Worm (Caenorhabditis elegans) whole organism, L4 larva: ENCODE measurements around the gene C41G11.1.

ENCODE experiments used
- D1046.2 ChIP-seq: fragments of 200-800 bp; sonication (Bioruptor generic); IDR thresholded peaks from 2 replicates; pipeline ENCODE4 v1.3.6; 2022; ENCODE audit warnings: missing genetic modification characterization, missing compliant biosample characterization
- F44E2.7 ChIP-seq: fragments of 200-800 bp; sonication (Bioruptor generic); IDR thresholded peaks from 2 replicates; pipeline ENCODE4 v2.1.2; 2022; ENCODE audit warnings: missing genetic modification characterization, missing compliant biosample characterization
- F49E8.2 ChIP-seq: sonication (generic microtip); optimal IDR thresholded peaks from 2 replicates; lab custom pipeline; 2016; ENCODE audit warnings: missing compliant biosample characterization, mild to moderate bottlenecking, missing genetic modification characterization, borderline replicate concordance
- R02D3.7 ChIP-seq: fragments of 150-350 bp; sonication (generic microtip); optimal IDR thresholded peaks from 3 replicates; lab custom pipeline; 2014; ENCODE audit warnings: missing biosample characterization, missing genetic modification characterization
- Y105C5A.15 ChIP-seq: fragments of 200-800 bp; sonication (Bioruptor generic); IDR thresholded peaks from 2 replicates; pipeline ENCODE4 v1.3.6; 2022; ENCODE audit warnings: missing genetic modification characterization, missing compliant biosample characterization
- Y48G9A.11 ChIP-seq: fragments of 200-800 bp; sonication (Bioruptor generic); IDR thresholded peaks from 2 replicates; pipeline ENCODE4 v1.3.6; 2022; ENCODE audit warnings: missing genetic modification reagents, missing genetic modification characterization, missing compliant biosample characterization
- Y75B8A.6 ChIP-seq: fragments of 200-800 bp; sonication (Bioruptor generic); IDR thresholded peaks from 2 replicates; pipeline ENCODE4 v1.3.6; 2022; ENCODE audit warnings: missing genetic modification reagents, missing genetic modification characterization, missing compliant biosample characterization
- ZK337.2 ChIP-seq: fragments of 200-800 bp; sonication (Bioruptor generic); IDR thresholded peaks from 2 replicates; pipeline ENCODE4 v1.3.6; 2022; ENCODE audit warnings: missing genetic modification reagents, missing genetic modification characterization, missing compliant biosample characterization
- aly-2 ChIP-seq: sonication (generic microtip); optimal IDR thresholded peaks from 2 replicates; lab custom pipeline; 2018; ENCODE audit warnings: missing biosample characterization, missing genetic modification characterization
- arid-1 ChIP-seq: fragments of 200-800 bp; sonication (Bioruptor generic); conservative IDR thresholded peaks from 2 replicates; pipeline ENCODE4 v1.3.6; 2022; ENCODE audit warnings: missing genetic modification reagents, missing genetic modification characterization, missing compliant biosample characterization
- ceh-28 ChIP-seq: fragments of 150-350 bp; optimal IDR thresholded peaks from 2 replicates; lab custom pipeline; 2014; ENCODE audit warnings: missing biosample characterization, missing genetic modification reagents, missing genetic modification characterization
- ceh-32 ChIP-seq: sonication (generic microtip); optimal IDR thresholded peaks from 2 replicates; lab custom pipeline; 2016; ENCODE audit warnings: mild to moderate bottlenecking, missing genetic modification characterization, missing compliant biosample characterization; ENCODE audit not compliant: poor library complexity
- ceh-44 ChIP-seq: fragments of 200-800 bp; sonication (Bioruptor generic); IDR thresholded peaks from 2 replicates; pipeline ENCODE4 v1.3.6; 2022; ENCODE audit warnings: missing genetic modification reagents, missing genetic modification characterization, missing compliant biosample characterization
- ces-1 ChIP-seq: fragments of 150-350 bp; sonication (generic microtip); optimal IDR thresholded peaks from 4 replicates; lab custom pipeline; 2014; ENCODE audit warnings: missing biosample characterization, missing genetic modification reagents, missing genetic modification characterization
- daf-8 ChIP-seq: fragments of 200-800 bp; sonication (Bioruptor generic); IDR thresholded peaks from 2 replicates; pipeline ENCODE4 v1.3.6; 2022; ENCODE audit warnings: missing genetic modification characterization, missing compliant biosample characterization
- dmd-6 ChIP-seq: fragments of 200-800 bp; sonication (Bioruptor generic); IDR thresholded peaks from 2 replicates; pipeline ENCODE4 v1.3.6; 2022; ENCODE audit warnings: missing genetic modification reagents, missing genetic modification characterization, missing compliant biosample characterization
- dmd-8 ChIP-seq: fragments of 200-800 bp; sonication (Bioruptor generic); IDR thresholded peaks from 2 replicates; pipeline ENCODE4 v1.3.6; 2022; ENCODE audit warnings: missing genetic modification characterization, missing compliant biosample characterization
- dmd-9 ChIP-seq: fragments of 200-800 bp; sonication (Bioruptor generic); IDR thresholded peaks from 2 replicates; pipeline ENCODE4 v1.3.6; 2022; ENCODE audit warnings: missing genetic modification reagents, missing genetic modification characterization, missing compliant biosample characterization
- dpl-1 ChIP-seq: fragments of 150-350 bp; optimal IDR thresholded peaks from 2 replicates; lab custom pipeline; 2014; ENCODE audit warnings: missing biosample characterization, missing genetic modification reagents, missing genetic modification characterization
- dve-1 ChIP-seq: sonication (generic microtip); optimal IDR thresholded peaks from 2 replicates; lab custom pipeline; 2017; ENCODE audit warnings: antibody characterized with exemption, mild to moderate bottlenecking, missing genetic modification characterization, missing compliant biosample characterization; ENCODE audit not compliant: insufficient read depth
- egl-27 ChIP-seq: sonication (generic microtip); optimal IDR thresholded peaks from 3 replicates; lab custom pipeline; 2017; ENCODE audit warnings: missing biosample characterization, missing genetic modification reagents, missing genetic modification characterization
- egl-43 ChIP-seq: fragments of 200-800 bp; sonication (Bioruptor generic); IDR thresholded peaks from 2 replicates; pipeline ENCODE4 v1.3.6; 2022; ENCODE audit warnings: missing genetic modification reagents, missing genetic modification characterization, missing compliant biosample characterization
- gei-8 ChIP-seq: fragments of 200-800 bp; sonication (Bioruptor generic); optimal IDR thresholded peaks from 2 replicates; lab custom pipeline; 2018; ENCODE audit warnings: mild to moderate bottlenecking, missing genetic modification characterization, missing compliant biosample characterization
- hlh-11 ChIP-seq: fragments of 200-800 bp; sonication (Bioruptor generic); optimal IDR thresholded peaks from 2 replicates; lab custom pipeline; 2018; ENCODE audit warnings: mild to moderate bottlenecking, missing genetic modification characterization, missing compliant biosample characterization
- hlh-30 ChIP-seq: sonication (generic microtip); optimal IDR thresholded peaks from 2 replicates; lab custom pipeline; 2017; ENCODE audit warnings: antibody characterized with exemption, mild to moderate bottlenecking, missing genetic modification characterization, missing compliant biosample characterization; ENCODE audit not compliant: insufficient read depth
- hmg-1.1 ChIP-seq: fragments of 200-800 bp; sonication (Bioruptor generic); IDR thresholded peaks from 2 replicates; pipeline ENCODE4 v1.3.6; 2022; ENCODE audit warnings: missing genetic modification reagents, missing genetic modification characterization, missing compliant biosample characterization
- jun-1 ChIP-seq: fragments of 150-350 bp; optimal IDR thresholded peaks from 2 replicates; lab custom pipeline; 2014; ENCODE audit warnings: missing biosample characterization, missing genetic modification reagents, missing genetic modification characterization
- lin-29 ChIP-seq: fragments of 200-800 bp; sonication (Bioruptor generic); IDR thresholded peaks from 2 replicates; pipeline ENCODE4 v1.3.6; 2022; ENCODE audit warnings: missing genetic modification reagents, missing genetic modification characterization, missing compliant biosample characterization
- lin-39 ChIP-seq: fragments of 150-350 bp; optimal IDR thresholded peaks from 2 replicates; lab custom pipeline; 2014; ENCODE audit warnings: missing biosample characterization, missing genetic modification reagents, missing genetic modification characterization
- madf-5 ChIP-seq, 2 experiments: fragments of 200-800 bp; sonication (Bioruptor generic); IDR thresholded peaks; 2 replicates each; pipeline ENCODE4 v1.3.6; 2022; ENCODE audit warnings: missing compliant biosample characterization in 2 of 2, missing genetic modification characterization in 2 of 2
- mep-1 ChIP-seq: fragments of 150-350 bp; sonication (generic microtip); optimal IDR thresholded peaks from 3 replicates; lab custom pipeline; 2014; ENCODE audit warnings: missing biosample characterization, missing genetic modification characterization
- mxl-3 ChIP-seq: fragments of 200-800 bp; sonication (Bioruptor generic); optimal IDR thresholded peaks from 2 replicates; lab custom pipeline; 2018; ENCODE audit warnings: mild to moderate bottlenecking, missing genetic modification characterization, missing compliant biosample characterization
- nhr-10 ChIP-seq: fragments of 150-350 bp; optimal IDR thresholded peaks from 2 replicates; lab custom pipeline; 2014; ENCODE audit warnings: missing biosample characterization, missing genetic modification characterization
- nhr-11 ChIP-seq: fragments of 150-350 bp; optimal IDR thresholded peaks from 2 replicates; lab custom pipeline; 2014; ENCODE audit warnings: missing biosample characterization, missing genetic modification characterization
- nhr-25 ChIP-seq: sonication (generic microtip); optimal IDR thresholded peaks from 2 replicates; lab custom pipeline; 2017; ENCODE audit warnings: missing genetic modification characterization, mild to moderate bottlenecking, missing compliant biosample characterization, antibody characterized with exemption, moderate library complexity, borderline replicate concordance; ENCODE audit not compliant: insufficient read depth
- nhr-42 ChIP-seq: fragments of 200-800 bp; sonication (Bioruptor generic); IDR thresholded peaks from 2 replicates; pipeline ENCODE4 v1.3.6; 2022; ENCODE audit warnings: missing genetic modification characterization, missing compliant biosample characterization
- nhr-6 ChIP-seq: fragments of 150-350 bp; optimal IDR thresholded peaks from 2 replicates; lab custom pipeline; 2014; ENCODE audit warnings: missing biosample characterization, missing genetic modification characterization
- nhr-77 ChIP-seq: fragments of 150-350 bp; optimal IDR thresholded peaks from 2 replicates; lab custom pipeline; 2014; ENCODE audit warnings: missing biosample characterization, missing genetic modification characterization
- pqm-1 ChIP-seq: sonication (generic microtip); optimal IDR thresholded peaks from 2 replicates; lab custom pipeline; 2017; ENCODE audit warnings: missing biosample characterization, missing genetic modification characterization
- rbr-2 ChIP-seq: sonication (generic microtip); optimal IDR thresholded peaks from 2 replicates; lab custom pipeline; 2016; ENCODE audit warnings: missing genotype, missing genetic modification characterization, missing compliant biosample characterization
- set-16 ChIP-seq: fragments of 200-800 bp; sonication (Bioruptor generic); IDR thresholded peaks from 2 replicates; pipeline ENCODE4 v1.3.6; 2022; ENCODE audit warnings: missing genetic modification reagents, missing genetic modification characterization, missing compliant biosample characterization
- skn-1 ChIP-seq: fragments of 150-350 bp; optimal IDR thresholded peaks from 2 replicates; lab custom pipeline; 2014; ENCODE audit warnings: missing biosample characterization, missing genetic modification characterization
- spr-1 ChIP-seq: sonication (generic microtip); optimal IDR thresholded peaks from 2 replicates; lab custom pipeline; 2016; ENCODE audit warnings: mild to moderate bottlenecking, missing genetic modification characterization, missing compliant biosample characterization
- tag-97 ChIP-seq: fragments of 200-800 bp; sonication (Bioruptor generic); IDR thresholded peaks from 2 replicates; pipeline ENCODE4 v1.3.6; 2022; ENCODE audit warnings: missing genetic modification characterization, missing compliant biosample characterization
- unc-39 ChIP-seq: sonication (generic microtip); optimal IDR thresholded peaks from 2 replicates; lab custom pipeline; 2017; ENCODE audit warnings: missing biosample characterization, missing genetic modification characterization
- unc-62 ChIP-seq, 3 experiments: fragments of 150-350 bp in 1 of 3; sonication (generic microtip); optimal IDR thresholded peaks in 2 of 3; peaks in 1 of 3; 1 replicate in 1 of 3; 2 replicates in 2 of 3; lab custom pipeline; 2014 to 2017; ENCODE audit warnings: missing biosample characterization in 3 of 3, missing genetic modification characterization in 3 of 3, missing genetic modification reagents in 3 of 3, missing genotype in 1 of 3
- vab-7 ChIP-seq: fragments of 200-800 bp; sonication (Bioruptor generic); IDR thresholded peaks from 2 replicates; pipeline ENCODE4 v1.3.6; 2022; ENCODE audit warnings: missing genetic modification reagents, missing genetic modification characterization, missing compliant biosample characterization
- zfp-2 ChIP-seq: sonication (generic microtip); optimal IDR thresholded peaks from 2 replicates; lab custom pipeline; 2016; ENCODE audit warnings: mild to moderate bottlenecking, missing genetic modification characterization, missing compliant biosample characterization
- ztf-7 ChIP-seq: fragments of 150-350 bp; optimal IDR thresholded peaks from 2 replicates; lab custom pipeline; 2014; ENCODE audit warnings: missing biosample characterization, missing genetic modification characterization

C41G11.1 gene

DNA sequence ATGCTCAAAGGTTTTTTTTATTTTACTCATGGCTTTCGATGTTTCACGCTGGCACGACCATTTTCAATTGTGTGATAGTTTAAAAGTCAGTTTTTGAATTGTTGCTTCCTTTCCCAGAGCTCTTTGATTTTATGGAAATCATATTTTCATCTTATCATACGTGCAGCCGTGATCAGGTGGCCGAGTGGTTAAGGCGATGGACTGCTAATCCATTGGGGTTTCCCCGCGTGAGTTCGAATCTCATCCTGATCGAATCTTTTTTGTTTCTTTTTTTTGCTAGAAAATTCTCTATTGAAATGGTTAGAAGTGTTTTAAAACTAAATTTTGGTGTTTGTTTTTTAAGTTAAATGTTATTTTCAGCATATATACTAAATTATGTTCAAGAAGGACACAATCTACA lies 10.8 kb downstream of the C41G11.1 start (continued):
- TF ChIP-seq ztf-7 (tag; lab: Kevin White, UChicago) (no peak), mxl-3 (GFP tag; lab: Kevin White, UChicago) (no peak), R02D3.7 (tag; lab: Kevin White, UChicago) (no peak), ZK337.2 (GFP tag; lab: Robert Waterston, UW) (no peak)

ce11 chrX:5707809-5708208 lies 12.2 kb downstream of the C41G11.1 start:
- TF ChIP-seq nhr-42 (GFP tag; lab: Robert Waterston, UW) (peak; percentile 82), Y105C5A.15 (GFP tag; lab: Robert Waterston, UW) (peak; percentile 82), spr-1 (tag; lab: Kevin White, UChicago) (peak; percentile 61), ceh-28 (no peak), arid-1 (GFP tag; lab: Robert Waterston, UW) (peak; percentile 93), nhr-6 (no peak), unc-39 (tag; lab: Kevin White, UChicago) (no peak), egl-27 (tag; lab: Kevin White, UChicago) (no peak), set-16 (GFP tag; lab: Robert Waterston, UW) (no peak; the same call in 1 of the 2 replicates), lin-29 (GFP tag; lab: Robert Waterston, UW) (0 out of 2 replicates have a peak, but pooled peaks have one; percentile 50), Y48G9A.11 (peak; percentile 82), skn-1 (tag; lab: Kevin White, UChicago) (no peak), gei-8 (GFP tag; lab: Kevin White, UChicago) (peak; percentile 31), nhr-25 (tag; lab: Kevin White, UChicago) (no peak), R02D3.7 (tag; lab: Kevin White, UChicago) (no peak), daf-8 (GFP tag; lab: Robert Waterston, UW) (0 out of 2 replicates have a peak, but pooled peaks have one; percentile 88), Y75B8A.6 (GFP tag; lab: Robert Waterston, UW) (0 out of 2 replicates have a peak, but pooled peaks have one; percentile 19), nhr-11 (tag; lab: Kevin White, UChicago) (no peak), ceh-32 (tag; lab: Kevin White, UChicago) (no peak), dve-1 (tag; lab: Kevin White, UChicago) (peak; percentile 42), rbr-2 (tag; lab: Kevin White, UChicago) (peak; percentile 64), nhr-77 (no peak), zfp-2 (tag; lab: Kevin White, UChicago) (peak; percentile 19), nhr-10 (tag; lab: Kevin White, UChicago) (no peak), lin-39 (tag; lab: Kevin White, UChicago) (no peak), dmd-6 (GFP tag; lab: Robert Waterston, UW) (peak; percentile 58; the same call in 1 of the 2 replicates), pqm-1 (tag; lab: Kevin White, UChicago) (no peak), tag-97 (no peak), vab-7 (peak; percentile 94), aly-2 (tag; lab: Kevin White, UChicago) (no peak), F49E8.2 (tag; lab: Kevin White, UChicago) (no peak), hlh-11 (tag; lab: Kevin White, UChicago) (peak; percentile 51), dmd-8 (GFP tag; lab: Robert Waterston, UW) (peak; percentile 97), dmd-9 (peak; percentile 75; the same call in 1 of the 2 replicates), mep-1 (tag; lab: Kevin White, UChicago) (peak; percentile 69), F44E2.7 (GFP tag; lab: Robert Waterston, UW) (peak; percentile 92), hlh-30 (peak; percentile 60), dpl-1 (no peak), ceh-44 (GFP tag; lab: Robert Waterston, UW) (peak; percentile 69; the same call in 1 of the 2 replicates), egl-43 (GFP tag; lab: Robert Waterston, UW) (peak; percentile 98), madf-5 (GFP tag; IDR thresholded peaks at IDR 0.05; lab: Robert Waterston, UW) (peak; percentile 77 to 85; a peak in 2 of 4 replicates), hmg-1.1 (GFP tag; lab: Robert Waterston, UW) (peak; percentile 95), D1046.2 (GFP tag; lab: Robert Waterston, UW) (peak; percentile 86; the same call in 1 of the 2 replicates), unc-62 (GFP tag; optimal IDR thresholded peaks at IDR 0.05 in 1 of 2; lab: Kevin White, UChicago) (no peak), unc-62 (tag; optimal IDR thresholded peaks at IDR 0.05; lab: Kevin White, UChicago) (no peak), ces-1 (GFP tag; lab: Kevin White, UChicago) (no peak), jun-1 (no peak)
